Fruit fly (Drosophila melanogaster): ENCODE measurements around the gene CG13728.

Gene CG13728

DNA sequence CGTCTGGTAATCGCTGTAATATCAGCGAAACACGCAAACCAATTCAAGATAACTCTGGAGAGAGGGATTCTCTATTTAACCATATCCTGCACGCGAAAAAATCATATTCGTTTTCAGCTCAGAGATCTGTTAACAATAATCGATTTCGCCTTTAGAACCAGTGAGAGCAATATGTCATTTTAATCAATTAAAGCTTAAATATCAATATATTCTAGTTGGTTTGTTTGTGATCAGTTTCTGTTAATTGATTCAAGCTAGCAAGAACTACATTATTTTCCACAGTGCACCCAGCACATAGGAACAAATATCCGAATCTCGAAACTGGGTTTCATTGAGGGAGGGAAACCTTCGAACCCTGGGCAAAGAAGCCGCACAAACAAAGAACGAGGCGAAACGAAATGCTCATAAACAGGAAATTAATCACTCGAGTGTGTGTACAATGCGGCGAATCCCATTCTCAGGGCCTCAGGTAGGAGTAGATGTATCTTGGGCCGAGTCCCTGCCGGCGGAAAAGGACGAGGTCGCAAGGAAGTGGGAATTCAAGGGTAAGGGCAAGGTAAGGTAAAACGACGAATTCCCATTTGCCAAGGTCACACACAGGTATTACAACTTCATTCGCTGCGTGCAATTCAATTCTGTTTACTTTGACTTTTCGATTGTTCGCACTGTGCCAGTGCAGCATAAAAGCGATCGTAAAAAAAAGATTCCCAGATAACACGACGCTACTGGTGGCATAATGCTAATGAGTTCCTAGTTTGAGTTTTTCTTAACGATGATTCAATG is 33.6 kb upstream of the CG13728 start (continued):
- TF ChIP-seq CG11902 (GFP tag; optimal IDR thresholded peaks at IDR 0.05) (peak; percentile 47), Sox14 (GFP tag; optimal IDR thresholded peaks at IDR 0.05) (peak; percentile 59), cyc (GFP tag; optimal IDR thresholded peaks at IDR 0.05) (peak; percentile 23), CG6808 (GFP tag; optimal IDR thresholded peaks at IDR 0.05) (peak; percentile 85), topi (GFP tag; optimal IDR thresholded peaks at IDR 0.05) (peak; percentile 63), Hr4 (GFP tag; optimal IDR thresholded peaks at IDR 0.05) (peak; percentile 12), achi (GFP tag; optimal IDR thresholded peaks at IDR 0.05) (peak; percentile 64), CG6792 (GFP tag; optimal IDR thresholded peaks at IDR 0.05) (peak; percentile 61), Hr39 (GFP tag; optimal IDR thresholded peaks at IDR 0.05) (peak; percentile 16), CG3032 (tag; optimal IDR thresholded peaks at IDR 0.05) (peak; percentile 86)

DNA sequence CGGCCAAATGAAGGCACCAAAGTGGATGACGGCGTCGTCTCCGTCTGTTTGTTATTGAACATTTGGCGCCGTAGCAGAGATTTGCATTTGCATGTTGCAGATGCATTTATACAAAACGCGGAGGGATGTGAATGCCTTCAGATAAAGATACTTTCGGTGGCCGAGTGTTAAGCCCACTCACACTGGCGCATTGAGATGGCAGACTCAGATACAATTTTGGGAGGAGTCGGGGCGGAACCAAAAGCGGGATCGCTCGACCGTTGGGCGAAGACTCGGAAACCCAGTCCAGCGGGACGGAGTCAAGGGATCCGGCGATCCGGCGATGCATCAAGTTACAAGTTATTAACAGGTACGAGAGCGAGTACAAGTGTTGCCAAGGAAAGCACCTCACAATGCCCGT is 29.6 kb upstream of the CG13728 start:
- TF ChIP-seq Sox102F (GFP tag; optimal IDR thresholded peaks at IDR 0.05): no peak
- no peak for TF ChIP-seq fkh (GFP tag; optimal IDR thresholded peaks at IDR 0.05)
- TF ChIP-seq vri (GFP tag; optimal IDR thresholded peaks at IDR 0.05): no peak
- TF ChIP-seq Smox (GFP tag; optimal IDR thresholded peaks at IDR 0.05): no peak
- TF ChIP-seq CG6163 (GFP tag; IDR thresholded peaks at IDR 0.05): no peak
- TF ChIP-seq CG1621 (tag; optimal IDR thresholded peaks at IDR 0.05): peak; percentile 0
- TF ChIP-seq CG11902 (GFP tag; optimal IDR thresholded peaks at IDR 0.05): no peak

DNA sequence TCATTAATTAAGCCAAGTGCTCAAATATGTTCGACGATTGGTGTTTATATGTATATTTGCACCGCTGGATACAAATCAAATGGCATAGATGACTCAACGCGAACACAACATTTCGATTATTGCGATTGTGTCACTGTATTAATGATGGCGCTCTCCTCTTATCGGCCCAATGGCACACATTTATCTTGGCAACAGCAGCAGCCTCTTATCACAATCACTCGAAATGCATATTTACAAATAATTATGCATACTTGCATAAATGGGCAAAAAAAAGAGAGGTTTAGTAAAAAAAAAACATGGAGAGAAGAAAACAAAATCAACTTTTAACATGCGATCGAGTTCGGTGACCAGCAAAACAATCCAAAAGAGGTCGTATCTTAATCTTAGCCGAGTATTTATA is 28.7 kb upstream of the CG13728 start:
- TF ChIP-seq CG11762 (GFP tag; optimal IDR thresholded peaks at IDR 0.05; ENCODE audit: insufficient read depth) (no peak), vri (GFP tag; optimal IDR thresholded peaks at IDR 0.05) (peak; percentile 44), svp (GFP tag) (peak; percentile 24)

DNA sequence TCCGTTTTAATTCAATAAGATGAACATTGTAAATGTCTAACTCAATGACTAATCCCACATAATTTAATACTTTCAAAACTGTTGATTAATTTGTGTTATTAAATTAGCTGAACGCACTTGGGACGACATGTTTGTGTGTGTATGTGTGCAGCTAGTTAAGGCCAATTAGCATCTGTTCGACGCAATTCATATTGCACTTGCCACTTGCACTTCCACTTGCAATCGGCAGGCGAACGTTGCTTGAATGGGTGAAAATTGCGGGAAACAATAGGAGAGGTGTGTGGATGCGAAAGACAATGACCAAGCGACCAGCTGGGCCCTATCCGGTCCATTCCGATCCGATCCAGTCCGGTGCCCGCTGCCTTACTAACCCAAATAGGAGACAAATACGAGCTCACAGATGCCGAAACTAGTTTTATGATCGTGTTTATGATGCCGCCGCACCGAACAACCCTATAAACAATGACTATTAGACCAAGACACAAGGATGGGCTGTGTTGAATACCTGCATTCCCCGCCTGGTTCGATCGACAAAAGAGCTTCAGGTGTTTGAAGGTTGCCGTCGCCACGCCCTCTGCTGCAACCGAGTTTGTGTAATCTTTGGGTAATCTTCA is 25.1 kb upstream of the CG13728 start:
- no peak for TF ChIP-seq CG3032 (tag; optimal IDR thresholded peaks at IDR 0.05)
- no peak for TF ChIP-seq salr (GFP tag; optimal IDR thresholded peaks at IDR 0.05)
- no peak for TF ChIP-seq CG8319 (GFP tag; optimal IDR thresholded peaks at IDR 0.05)
- TF ChIP-seq CG10669 (GFP tag; optimal IDR thresholded peaks at IDR 0.05): no peak
- no peak for TF ChIP-seq CG8119 (GFP tag; IDR thresholded peaks at IDR 0.05)
- TF ChIP-seq CG1621 (tag; optimal IDR thresholded peaks at IDR 0.05): no peak
- no peak for TF ChIP-seq fkh (GFP tag; optimal IDR thresholded peaks at IDR 0.05)
- no peak for TF ChIP-seq CG7368 (GFP tag; optimal IDR thresholded peaks at IDR 0.05)
- TF ChIP-seq dsx (GFP tag; optimal IDR thresholded peaks at IDR 0.05; ENCODE audit: poor library complexity, severe bottlenecking): no peak
- TF ChIP-seq CG11902 (GFP tag; optimal IDR thresholded peaks at IDR 0.05): no peak
- TF ChIP-seq CG11294 (GFP tag; IDR thresholded peaks at IDR 0.05): no peak
- no peak for TF ChIP-seq CG6808 (GFP tag; optimal IDR thresholded peaks at IDR 0.05)
- TF ChIP-seq CG16779 (tag; optimal IDR thresholded peaks at IDR 0.05): no peak
- TF ChIP-seq Blimp-1 (GFP tag; optimal IDR thresholded peaks at IDR 0.05): no peak
- no peak for TF ChIP-seq spab (GFP tag; optimal IDR thresholded peaks at IDR 0.05)
- no peak for TF ChIP-seq esn (GFP tag; optimal IDR thresholded peaks at IDR 0.05)
- TF ChIP-seq acj6 (GFP tag; optimal IDR thresholded peaks at IDR 0.05): no peak
- no peak for TF ChIP-seq eg (GFP tag; IDR thresholded peaks at IDR 0.05)
- TF ChIP-seq topi (GFP tag; optimal IDR thresholded peaks at IDR 0.05): no peak

DNA sequence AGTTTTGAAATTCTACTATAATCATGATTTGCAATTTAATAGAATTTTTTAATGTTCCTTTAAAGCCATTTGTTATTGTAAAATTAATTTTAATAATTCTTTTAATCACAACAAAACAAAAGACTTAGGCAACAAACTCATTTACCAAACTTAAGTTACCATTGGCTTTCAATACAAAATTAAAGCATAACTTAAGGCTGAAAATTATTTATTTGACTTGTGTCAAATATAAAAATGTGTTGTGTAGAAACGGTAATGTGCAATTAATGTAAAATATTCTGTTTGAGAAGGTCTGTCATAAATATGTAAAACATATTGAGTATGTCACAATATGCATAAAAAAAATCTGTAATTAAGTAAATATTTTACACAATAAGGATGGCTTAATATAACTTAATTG is 24.5 kb upstream of the CG13728 start:
- TF ChIP-seq pdm3 (GFP tag; optimal IDR thresholded peaks at IDR 0.05) (no peak), Hr4 (GFP tag; optimal IDR thresholded peaks at IDR 0.05) (no peak), CG6808 (GFP tag; optimal IDR thresholded peaks at IDR 0.05) (no peak), Eip75B (GFP tag; optimal IDR thresholded peaks at IDR 0.05) (no peak), topi (GFP tag; optimal IDR thresholded peaks at IDR 0.05) (no peak), Sox14 (GFP tag; optimal IDR thresholded peaks at IDR 0.05) (no peak), CG6792 (GFP tag; optimal IDR thresholded peaks at IDR 0.05) (no peak), esn (GFP tag; optimal IDR thresholded peaks at IDR 0.05) (no peak), CG10669 (GFP tag; optimal IDR thresholded peaks at IDR 0.05) (no peak), net (GFP tag; optimal IDR thresholded peaks at IDR 0.05) (no peak), Met (GFP tag; optimal IDR thresholded peaks at IDR 0.05) (no peak), OdsH (GFP tag; optimal IDR thresholded peaks at IDR 0.05) (no peak), lz (GFP tag; optimal IDR thresholded peaks at IDR 0.05) (no peak)

Measured in whole organism, prepupa.